Fruit fly (Drosophila melanogaster) S2 (cell line): ENCODE measurements around the gene inaE.

ENCODE experiments used
- CG8478 ChIP-seq: fragments of >200 bp; optimal IDR thresholded peaks from 2 replicates; lab custom pipeline; 2018
- CTCF ChIP-seq, 2 experiments: fragments of >200 bp; optimal IDR thresholded peaks; 2 replicates each; lab custom pipeline; 2018

DNA sequence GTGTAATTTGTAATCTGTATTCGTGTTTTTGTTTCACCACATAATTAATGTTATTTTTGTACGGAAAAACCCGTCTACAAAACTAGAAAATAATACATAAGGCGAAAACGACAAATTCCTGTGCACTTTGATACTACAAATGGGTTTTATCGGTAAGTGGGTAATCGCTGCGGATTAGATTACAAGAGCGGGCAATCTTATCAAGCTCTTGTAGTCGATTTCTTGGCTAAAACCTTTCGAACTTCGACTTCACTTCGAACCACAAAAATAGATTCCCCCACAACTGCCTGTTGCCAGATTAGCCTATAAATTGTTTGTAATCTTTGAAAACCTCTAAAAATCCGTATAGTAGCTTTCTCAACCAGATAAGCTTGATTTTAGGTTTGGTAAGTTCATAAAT lies 42.5 kb upstream of the inaE start:
- TF ChIP-seq CG8478 (lab: Kevin White, UChicago): no peak
- TF ChIP-seq CTCF (optimal IDR thresholded peaks at IDR 0.05; lab: Kevin White, UChicago): no peak
